Fruit fly (Drosophila melanogaster) whole organism, embryonic: ENCODE measurements around the gene TwdlV.
A peak's percentile ranks its signal among the peaks of the same experiment; 100 is the strongest.

Experiments
- ATbp ChIP-seq: fragments of 200-800 bp; sonication (Bioruptor generic); optimal IDR thresholded peaks from 2 replicates; lab custom pipeline; 2017; ENCODE audit warnings: missing biosample characterization, mild to moderate bottlenecking, missing genetic modification characterization, missing genetic modification reagents
- Atf3 ChIP-seq: fragments of 200-800 bp; sonication (Bioruptor generic); optimal IDR thresholded peaks from 3 replicates; lab custom pipeline; 2016; ENCODE audit warnings: missing biosample characterization, missing genetic modification characterization
- CG10321 ChIP-seq: fragments of 200-800 bp; sonication (Bioruptor generic); IDR thresholded peaks from 2 replicates; pipeline ENCODE4 v1.3.6; 2022; ENCODE audit warnings: missing biosample characterization, missing genetic modification characterization
- CG11085 ChIP-seq: fragments of 200-800 bp; sonication (Bioruptor generic); IDR thresholded peaks from 2 replicates; pipeline ENCODE4 v1.3.6; 2022; ENCODE audit warnings: missing biosample characterization, missing genetic modification characterization
- CG12236 ChIP-seq: fragments of 200-800 bp; sonication (Bioruptor generic); optimal IDR thresholded peaks from 2 replicates; lab custom pipeline; 2016; ENCODE audit warnings: missing biosample characterization, missing genetic modification characterization
- CG12769 ChIP-seq: fragments of 200-800 bp; sonication (Bioruptor generic); optimal IDR thresholded peaks from 2 replicates; lab custom pipeline; 2019; ENCODE audit warnings: missing biosample characterization, mild to moderate bottlenecking, missing genetic modification characterization, moderate library complexity
- CG13123 ChIP-seq: fragments of 200-800 bp; sonication (Bioruptor generic); optimal IDR thresholded peaks from 2 replicates; lab custom pipeline; 2016; ENCODE audit warnings: missing biosample characterization, missing genetic modification characterization
- CG14014 ChIP-seq: fragments of 200-800 bp; sonication (Bioruptor generic); IDR thresholded peaks from 2 replicates; pipeline ENCODE4 v1.3.6; 2022; ENCODE audit warnings: missing biosample characterization, missing genetic modification characterization
- CG14050 ChIP-seq: fragments of 200-800 bp; sonication (Bioruptor generic); IDR thresholded peaks from 3 replicates; pipeline ENCODE4 v1.3.6; 2022; ENCODE audit warnings: missing biosample characterization, missing genetic modification characterization
- CG1647 ChIP-seq: fragments of 200-800 bp; sonication (Bioruptor generic); optimal IDR thresholded peaks from 3 replicates; lab custom pipeline; 2016; ENCODE audit warnings: missing biosample characterization, missing genetic modification characterization
- CG17328 ChIP-seq: fragments of 200-800 bp; sonication (Bioruptor generic); IDR thresholded peaks from 2 replicates; pipeline ENCODE4 v1.3.6; 2022; ENCODE audit warnings: missing biosample characterization, missing genetic modification characterization
- CG1792 ChIP-seq: fragments of 200-800 bp; sonication (Bioruptor generic); optimal IDR thresholded peaks from 2 replicates; lab custom pipeline; 2016; ENCODE audit warnings: missing biosample characterization, missing genetic modification characterization
- CG18011 ChIP-seq: fragments of 200-800 bp; sonication (Bioruptor generic); optimal IDR thresholded peaks from 2 replicates; lab custom pipeline; 2017; ENCODE audit warnings: missing biosample characterization, missing genetic modification characterization, mild to moderate bottlenecking, moderate library complexity, missing genotype
- CG2116 ChIP-seq: fragments of 200-800 bp; sonication (Bioruptor generic); optimal IDR thresholded peaks from 3 replicates; lab custom pipeline; 2018; ENCODE audit warnings: missing biosample characterization, mild to moderate bottlenecking, missing genetic modification characterization
- CG34422 ChIP-seq: fragments of 200-800 bp; sonication (Bioruptor generic); IDR thresholded peaks from 3 replicates; pipeline ENCODE4 v1.3.6; 2022; ENCODE audit warnings: missing biosample characterization, missing genetic modification characterization
- CG3995 ChIP-seq: fragments of 200-800 bp; sonication (Bioruptor generic); optimal IDR thresholded peaks from 3 replicates; lab custom pipeline; 2016; ENCODE audit warnings: missing biosample characterization, missing genetic modification characterization
- CG4424 ChIP-seq: fragments of 200-800 bp; sonication (Bioruptor generic); optimal IDR thresholded peaks from 3 replicates; lab custom pipeline; 2016; ENCODE audit warnings: missing biosample characterization, missing genetic modification characterization
- CG5245 ChIP-seq: fragments of 200-800 bp; sonication (Bioruptor generic); optimal IDR thresholded peaks from 3 replicates; lab custom pipeline; 2016; ENCODE audit warnings: missing biosample characterization, missing genetic modification characterization
- CG6254 ChIP-seq: fragments of 200-800 bp; sonication (Bioruptor generic); optimal IDR thresholded peaks from 3 replicates; lab custom pipeline; 2017; ENCODE audit warnings: mild to moderate bottlenecking, missing biosample characterization, missing genetic modification reagents, missing genetic modification characterization
- CG8924 ChIP-seq: fragments of 200-800 bp; optimal IDR thresholded peaks from 3 replicates; lab custom pipeline; 2019; ENCODE audit warnings: missing biosample characterization, mild to moderate bottlenecking, missing genetic modification characterization, moderate library complexity
- CG8944 ChIP-seq: fragments of 200-800 bp; sonication (Bioruptor generic); optimal IDR thresholded peaks from 3 replicates; lab custom pipeline; 2016; ENCODE audit warnings: missing biosample characterization, missing genetic modification characterization
- CG9437 ChIP-seq: fragments of 200-800 bp; sonication (Bioruptor generic); optimal IDR thresholded peaks from 2 replicates; lab custom pipeline; 2018; ENCODE audit warnings: missing biosample characterization, mild to moderate bottlenecking, missing genetic modification characterization
- Dp ChIP-seq: fragments of 200-800 bp; sonication (Bioruptor generic); optimal IDR thresholded peaks from 2 replicates; lab custom pipeline; 2018; ENCODE audit warnings: missing biosample characterization, mild to moderate bottlenecking, missing genetic modification characterization, moderate library complexity
- Dref ChIP-seq: fragments of 200-800 bp; sonication (Bioruptor generic); IDR thresholded peaks from 2 replicates; pipeline ENCODE4 v1.3.6; 2022; ENCODE audit warnings: missing biosample characterization, missing genetic modification characterization
- ERR ChIP-seq: fragments of 200-800 bp; sonication (Bioruptor generic); optimal IDR thresholded peaks from 2 replicates; lab custom pipeline; 2016; ENCODE audit warnings: missing biosample characterization, missing genetic modification characterization
- MESR4 ChIP-seq: fragments of 200-800 bp; sonication (Bioruptor generic); optimal IDR thresholded peaks from 2 replicates; lab custom pipeline; 2018; ENCODE audit warnings: missing biosample characterization, mild to moderate bottlenecking, missing genetic modification characterization, moderate library complexity
- Max ChIP-seq: fragments of 200-800 bp; sonication (Bioruptor generic); optimal IDR thresholded peaks from 2 replicates; lab custom pipeline; 2016; ENCODE audit warnings: missing biosample characterization, mild to moderate bottlenecking, missing genetic modification characterization
- Mes4 ChIP-seq: fragments of 200-800 bp; sonication (Bioruptor generic); optimal IDR thresholded peaks from 2 replicates; lab custom pipeline; 2016; ENCODE audit warnings: missing biosample characterization, missing genetic modification characterization
- Side ChIP-seq: fragments of 200-800 bp; sonication (Bioruptor generic); optimal IDR thresholded peaks from 2 replicates; lab custom pipeline; 2016; ENCODE audit warnings: missing biosample characterization, missing genetic modification characterization
- Sox100B ChIP-seq: fragments of 200-800 bp; sonication (Bioruptor generic); optimal IDR thresholded peaks from 3 replicates; lab custom pipeline; 2018; ENCODE audit warnings: missing biosample characterization, mild to moderate bottlenecking, missing genetic modification characterization
- amos ChIP-seq: fragments of 200-800 bp; sonication (Bioruptor generic); IDR thresholded peaks from 2 replicates; pipeline ENCODE4 v1.3.6; 2022; ENCODE audit warnings: missing biosample characterization, missing genetic modification characterization; ENCODE audit not compliant: partially characterized antibody
- bbx ChIP-seq: fragments of 200-800 bp; sonication (Bioruptor generic); IDR thresholded peaks from 2 replicates; pipeline ENCODE4 v1.3.6; 2022; ENCODE audit warnings: missing biosample characterization, missing genetic modification characterization; ENCODE audit not compliant: partially characterized antibody
- cad ChIP-seq: fragments of >200 bp; optimal IDR thresholded peaks from 2 replicates; lab custom pipeline; 2017; ENCODE audit warnings: missing biosample characterization, missing genetic modification characterization
- corto ChIP-seq: fragments of 200-800 bp; sonication (Bioruptor generic); optimal IDR thresholded peaks from 2 replicates; lab custom pipeline; 2016; ENCODE audit warnings: missing biosample characterization, mild to moderate bottlenecking, missing genetic modification characterization, moderate library complexity
- crc ChIP-seq: fragments of 200-800 bp; sonication (Bioruptor generic); optimal IDR thresholded peaks from 2 replicates; lab custom pipeline; 2016; ENCODE audit warnings: missing biosample characterization, missing genetic modification characterization
- disco-r ChIP-seq: fragments of 200-800 bp; sonication (Bioruptor generic); optimal IDR thresholded peaks from 2 replicates; lab custom pipeline; 2016; ENCODE audit warnings: missing biosample characterization, missing genetic modification characterization
- exex ChIP-seq: fragments of 200-800 bp; sonication (Bioruptor generic); optimal IDR thresholded peaks from 4 replicates; lab custom pipeline; 2018; ENCODE audit warnings: missing biosample characterization, mild to moderate bottlenecking, missing genetic modification characterization, moderate library complexity
- fru ChIP-seq: fragments of >200 bp; optimal IDR thresholded peaks from 2 replicates; lab custom pipeline; 2017
- gem ChIP-seq: fragments of 200-800 bp; sonication (Bioruptor generic); optimal IDR thresholded peaks from 2 replicates; lab custom pipeline; 2019; ENCODE audit warnings: missing biosample characterization, mild to moderate bottlenecking, missing genetic modification characterization, moderate library complexity
- gfzf ChIP-seq: fragments of 200-800 bp; sonication (Bioruptor generic); optimal IDR thresholded peaks from 2 replicates; lab custom pipeline; 2016; ENCODE audit warnings: missing biosample characterization, mild to moderate bottlenecking, missing genetic modification characterization, moderate library complexity
- knrl ChIP-seq: fragments of 200-800 bp; sonication (Bioruptor generic); IDR thresholded peaks from 3 replicates; pipeline ENCODE4 v1.3.6; 2022; ENCODE audit warnings: missing biosample characterization, missing genetic modification characterization; ENCODE audit not compliant: partially characterized antibody
- lbe ChIP-seq: fragments of 200-800 bp; sonication (Bioruptor generic); optimal IDR thresholded peaks from 2 replicates; lab custom pipeline; 2016; ENCODE audit warnings: missing biosample characterization, mild to moderate bottlenecking, missing genetic modification characterization
- lmd ChIP-seq: fragments of 200-800 bp; sonication (Bioruptor generic); IDR thresholded peaks from 2 replicates; pipeline ENCODE4 v1.3.6; 2022; ENCODE audit warnings: missing biosample characterization, missing genetic modification characterization
- pnt ChIP-seq: fragments of 200-800 bp; sonication (Bioruptor generic); optimal IDR thresholded peaks from 3 replicates; lab custom pipeline; 2016; ENCODE audit warnings: missing biosample characterization, missing genetic modification characterization
- psq ChIP-seq: fragments of 200-800 bp; sonication (Bioruptor generic); optimal IDR thresholded peaks from 2 replicates; lab custom pipeline; 2017; ENCODE audit warnings: missing biosample characterization, missing genetic modification characterization
- pum ChIP-seq: fragments of 200-800 bp; sonication (Bioruptor generic); optimal IDR thresholded peaks from 2 replicates; lab custom pipeline; 2016; ENCODE audit warnings: missing biosample characterization, missing genetic modification characterization
- repo ChIP-seq: fragments of 200-800 bp; sonication (Bioruptor generic); optimal IDR thresholded peaks from 2 replicates; lab custom pipeline; 2016; ENCODE audit warnings: missing biosample characterization, missing genetic modification characterization
- sd ChIP-seq: fragments of 200-800 bp; sonication (Bioruptor generic); optimal IDR thresholded peaks from 3 replicates; lab custom pipeline; 2018; ENCODE audit warnings: missing biosample characterization, mild to moderate bottlenecking, missing genetic modification characterization, moderate library complexity
- sug ChIP-seq: fragments of 200-800 bp; optimal IDR thresholded peaks from 2 replicates; lab custom pipeline; 2019; ENCODE audit warnings: missing biosample characterization, mild to moderate bottlenecking, missing genetic modification characterization, moderate library complexity
- unc-4 ChIP-seq: fragments of 200-800 bp; sonication (Bioruptor generic); IDR thresholded peaks from 2 replicates; pipeline ENCODE4 v1.3.6; 2022; ENCODE audit warnings: missing biosample characterization, missing genetic modification characterization; ENCODE audit not compliant: partially characterized antibody
- z ChIP-seq: fragments of 200-800 bp; sonication (Bioruptor generic); IDR thresholded peaks from 3 replicates; pipeline ENCODE4 v1.3.6; 2022; ENCODE audit warnings: missing biosample characterization, missing genetic modification characterization
- zf30C ChIP-seq: fragments of 200-800 bp; sonication (Bioruptor generic); optimal IDR thresholded peaks from 3 replicates; lab custom pipeline; 2018; ENCODE audit warnings: missing biosample characterization, mild to moderate bottlenecking, missing genetic modification characterization

Gene TwdlV

DNA sequence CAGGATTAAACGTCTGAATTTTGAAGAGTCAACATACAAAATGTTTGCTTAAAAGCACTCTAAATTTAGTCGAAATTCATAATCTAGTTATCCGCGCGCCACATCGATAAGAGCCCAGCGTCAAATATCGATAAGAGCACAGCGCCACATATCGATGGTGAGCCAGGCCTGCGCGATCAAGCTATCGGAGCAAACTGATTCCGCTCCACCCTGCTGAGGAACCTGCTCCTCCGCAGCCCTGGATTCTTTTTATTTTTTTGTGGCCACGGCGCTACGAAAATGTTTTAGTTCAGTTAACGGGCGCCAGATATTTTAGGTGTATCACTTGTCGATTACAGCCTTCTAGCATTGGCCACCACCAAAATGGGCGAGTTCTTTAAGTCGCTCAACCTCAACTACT, 33.7 kb upstream of the TwdlV start (continued):
- TF ChIP-seq disco-r (GFP tag; lab: Kevin White, UChicago) = no peak
- peak; percentile 48 for TF ChIP-seq repo (GFP tag; lab: Kevin White, UChicago)
- no peak for TF ChIP-seq sd
- TF ChIP-seq CG11085 (GFP tag; lab: Robert Waterston, UW) = no peak
- no peak for TF ChIP-seq Side
- no peak for TF ChIP-seq Atf3 (GFP tag; lab: Kevin White, UChicago)
- no peak for TF ChIP-seq ATbp (GFP tag; lab: Kevin White, UChicago)
- TF ChIP-seq Mes4 (GFP tag; lab: Kevin White, UChicago) = peak; percentile 32
- peak; percentile 97 for TF ChIP-seq unc-4 (GFP tag; lab: Robert Waterston, UW)
- peak; percentile 37; the same call in 1 of the 2 replicates for TF ChIP-seq lmd
- peak; percentile 52 for TF ChIP-seq CG3995 (GFP tag; lab: Kevin White, UChicago)
- TF ChIP-seq CG5245 (GFP tag; lab: Kevin White, UChicago) = no peak
- peak; percentile 31 for TF ChIP-seq gfzf
- TF ChIP-seq crc (GFP tag; lab: Kevin White, UChicago) = no peak
- TF ChIP-seq Max (GFP tag; lab: Kevin White, UChicago) = no peak
- peak; percentile 56; the same call in 2 of the 3 replicates for TF ChIP-seq CG34422 (GFP tag; lab: Robert Waterston, UW)
- no peak for TF ChIP-seq Sox100B (GFP tag; lab: Kevin White, UChicago)
- TF ChIP-seq cad (GFP tag; lab: Kevin White, UChicago) = no peak
- no peak for TF ChIP-seq CG4424 (GFP tag; lab: Kevin White, UChicago)
- TF ChIP-seq gem (tag; lab: Kevin White, UChicago) = no peak
- TF ChIP-seq zf30C (GFP tag; lab: Kevin White, UChicago) = no peak
- TF ChIP-seq CG6254 (GFP tag; lab: Kevin White, UChicago) = no peak
- no peak for TF ChIP-seq exex
- peak; percentile 86 for TF ChIP-seq CG2116 (GFP tag; lab: Kevin White, UChicago)
- no peak for TF ChIP-seq CG8924 (tag; lab: Kevin White, UChicago)
- TF ChIP-seq pum (GFP tag; lab: Kevin White, UChicago) = no peak
- TF ChIP-seq CG12769 (tag; lab: Kevin White, UChicago) = no peak
- peak; percentile 50 for TF ChIP-seq ERR (GFP tag; lab: Kevin White, UChicago)
- TF ChIP-seq CG12236 = no peak
- no peak for TF ChIP-seq CG13123
- no peak for TF ChIP-seq z (GFP tag; lab: Robert Waterston, UW)
- peak; percentile 15 for TF ChIP-seq CG1647
- TF ChIP-seq psq (GFP tag; lab: Kevin White, UChicago) = no peak
- peak; percentile 98 for TF ChIP-seq MESR4 (GFP tag; lab: Kevin White, UChicago)
- TF ChIP-seq lbe = no peak
- peak; percentile 20 for TF ChIP-seq CG18011
- TF ChIP-seq CG10321 (GFP tag; lab: Robert Waterston, UW) = no peak
- TF ChIP-seq amos = peak; percentile 99
- peak; percentile 65 for TF ChIP-seq CG17328 (GFP tag; lab: Robert Waterston, UW)
- no peak for TF ChIP-seq CG9437
- peak; percentile 98 for TF ChIP-seq knrl (GFP tag; lab: Robert Waterston, UW)
- no peak for TF ChIP-seq fru (lab: Kevin White, UChicago)
- TF ChIP-seq Dref (GFP tag; lab: Robert Waterston, UW) = peak; percentile 100
- TF ChIP-seq CG8944 (GFP tag; lab: Kevin White, UChicago) = peak; percentile 22
- TF ChIP-seq CG14014 (GFP tag; lab: Robert Waterston, UW) = no peak
- TF ChIP-seq CG14050 (GFP tag; lab: Robert Waterston, UW) = no peak
- TF ChIP-seq corto (GFP tag; lab: Kevin White, UChicago) = no peak
- TF ChIP-seq bbx (GFP tag; lab: Robert Waterston, UW) = peak; percentile 99
- TF ChIP-seq CG1792 (GFP tag; lab: Kevin White, UChicago) = peak; percentile 22
- peak; percentile 52 for TF ChIP-seq sug
- no peak for TF ChIP-seq pnt (GFP tag; lab: Kevin White, UChicago)
- TF ChIP-seq Dp (GFP tag; lab: Kevin White, UChicago) = peak; percentile 97
